Fruit fly (Drosophila melanogaster): ENCODE data around the gene Gr77a.

The Gr77a gene

dm6 chr3L:20711397-20711796, 27.8 kb downstream of the Gr77a start (continued):
- TF ChIP-seq Oaz (GFP tag; IDR thresholded peaks at IDR 0.05) (peak; percentile 50; the same call in 1 of the 2 replicates), chm (GFP tag; IDR thresholded peaks at IDR 0.05) (peak; percentile 63), CG9932 (GFP tag; IDR thresholded peaks at IDR 0.05) (peak; percentile 60), CG31441 (GFP tag; IDR thresholded peaks at IDR 0.05) (peak; percentile 46; the same call in 1 of the 2 replicates), insv (GFP tag; optimal IDR thresholded peaks at IDR 0.05) (peak in 1 of 2 experiments; percentile 66), CG8944 (GFP tag; optimal IDR thresholded peaks at IDR 0.05) (peak; percentile 57), Rx (GFP tag; IDR thresholded peaks at IDR 0.05) (peak; percentile 10; the same call in 1 of the 2 replicates), ftz-f1 (GFP tag; optimal IDR thresholded peaks at IDR 0.05) (no peak), CG7786 (GFP tag; optimal IDR thresholded peaks at IDR 0.05) (no peak), NFAT (GFP tag; IDR thresholded peaks at IDR 0.05) (peak; percentile 54; the same call in 1 of the 2 replicates), mld (GFP tag; IDR thresholded peaks at IDR 0.05; ENCODE audit: partially characterized antibody) (no peak), grn (GFP tag; optimal IDR thresholded peaks at IDR 0.05) (no peak), CG10267 (tag; optimal IDR thresholded peaks at IDR 0.05) (peak; percentile 56), NfI (GFP tag; optimal IDR thresholded peaks at IDR 0.05) (peak; percentile 74), CG31388 (GFP tag; optimal IDR thresholded peaks at IDR 0.05) (no peak), Gug (GFP tag; IDR thresholded peaks at IDR 0.05) (no peak), PHDP (tag; optimal IDR thresholded peaks at IDR 0.05) (peak; percentile 73), vfl (GFP tag; optimal IDR thresholded peaks at IDR 0.05) (no peak), nmo (GFP tag; optimal IDR thresholded peaks at IDR 0.05) (peak; percentile 53), jigr1 (GFP tag; IDR thresholded peaks at IDR 0.05) (no peak), az2 (GFP tag; optimal IDR thresholded peaks at IDR 0.05) (peak; percentile 76), Atf3 (GFP tag; optimal IDR thresholded peaks at IDR 0.05) (peak; percentile 50), Dip2 (GFP tag; IDR thresholded peaks at IDR 0.05) (no peak), CG4820 (GFP tag; optimal IDR thresholded peaks at IDR 0.05) (peak; percentile 55), Doc2 (GFP tag; IDR thresholded peaks at IDR 0.05) (no peak), jumu (GFP tag; optimal IDR thresholded peaks at IDR 0.05) (no peak), Ptx1 (GFP tag; IDR thresholded peaks at IDR 0.05) (peak; percentile 66), Tbp (GFP tag; optimal IDR thresholded peaks at IDR 0.05) (no peak), CG14014 (GFP tag; IDR thresholded peaks at IDR 0.05) (peak; percentile 74), YL-1 (GFP tag; optimal IDR thresholded peaks at IDR 0.05) (no peak), tx (GFP tag; optimal IDR thresholded peaks at IDR 0.05) (peak; percentile 14), ham (GFP tag; IDR thresholded peaks at IDR 0.05) (peak; percentile 44; the same call in 1 of the 2 replicates), CG8281 (tag; optimal IDR thresholded peaks at IDR 0.05) (no peak), CG14667 (GFP tag; IDR thresholded peaks at IDR 0.05) (no peak), Asciz (GFP tag; optimal IDR thresholded peaks at IDR 0.05) (peak; percentile 42), CG5245 (GFP tag; optimal IDR thresholded peaks at IDR 0.05) (peak; percentile 63), Gsc (GFP tag; IDR thresholded peaks at IDR 0.05) (no peak), Dip3 (GFP tag; optimal IDR thresholded peaks at IDR 0.05) (no peak), Med (GFP tag) (peak; percentile 95), CG30403 (GFP tag; optimal IDR thresholded peaks at IDR 0.05) (peak; percentile 49), caup (GFP tag; optimal IDR thresholded peaks at IDR 0.05; ENCODE audit: severe bottlenecking) (peak; percentile 77), CG32532 (GFP tag; IDR thresholded peaks at IDR 0.05) (peak; percentile 79), CG11723 (GFP tag; optimal IDR thresholded peaks at IDR 0.05) (peak; percentile 38), unpg (GFP tag; optimal IDR thresholded peaks at IDR 0.05) (peak; percentile 64), HLH54F (GFP tag; optimal IDR thresholded peaks at IDR 0.05) (peak; percentile 41), pum (GFP tag; optimal IDR thresholded peaks at IDR 0.05) (peak; percentile 30), CG18262 (tag; optimal IDR thresholded peaks at IDR 0.05) (peak; percentile 43), CG17802 (tag; optimal IDR thresholded peaks at IDR 0.05) (peak; percentile 42), pfk (GFP tag; optimal IDR thresholded peaks at IDR 0.05) (no peak), vnd (GFP tag; IDR thresholded peaks at IDR 0.05; ENCODE audit: partially characterized antibody) (peak; percentile 16; the same call in 1 of the 3 replicates), Six4 (GFP tag; optimal IDR thresholded peaks at IDR 0.05) (peak; percentile 49), CG4707 (GFP tag; optimal IDR thresholded peaks at IDR 0.05) (peak; percentile 44)
